Fruit fly (Drosophila melanogaster): ENCODE measurements around the gene Ir76a.

dm6 chr3L:19777279-19777960 lies 21.7 kb upstream of the Ir76a start:
- TF ChIP-seq insv (optimal IDR thresholded peaks at IDR 0.05) (no peak), ttk (optimal IDR thresholded peaks at IDR 0.05) (no peak), Myc (optimal IDR thresholded peaks at IDR 0.05) (no peak), h (optimal IDR thresholded peaks at IDR 0.05) (no peak), psq (optimal IDR thresholded peaks at IDR 0.05) (no peak), Sin3A (optimal IDR thresholded peaks at IDR 0.05) (no peak)
